Worm (Caenorhabditis elegans): ENCODE measurements around the gene usp-50.

DNA sequence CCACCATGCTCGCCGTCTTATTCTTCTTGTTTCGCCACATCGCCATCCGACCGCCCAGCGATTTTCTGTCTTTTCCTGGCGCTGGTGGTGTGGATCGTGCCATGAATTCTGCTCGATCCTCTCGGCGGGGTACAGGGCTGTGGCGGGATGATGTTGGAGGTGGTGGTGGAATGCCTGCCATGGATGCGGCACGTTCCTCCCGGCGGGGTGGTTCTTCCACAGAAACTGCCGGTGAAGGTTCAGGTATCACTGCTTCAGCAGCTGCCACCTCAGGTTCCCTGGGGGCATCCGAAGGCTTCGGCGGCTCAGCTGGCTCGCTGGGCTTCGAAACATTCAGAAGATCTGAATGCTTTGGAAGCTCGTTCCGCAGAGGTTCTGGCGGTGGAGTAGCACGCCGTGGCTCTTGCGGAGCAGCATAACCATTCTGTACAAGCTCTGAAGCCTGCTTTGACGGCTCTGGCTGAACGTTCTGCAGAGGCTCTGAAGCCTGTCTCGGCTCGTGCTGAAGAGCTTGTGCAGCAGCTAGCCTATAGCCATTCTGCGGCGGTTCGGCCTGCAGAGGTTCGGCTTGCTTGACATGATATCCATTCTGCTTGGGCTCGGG, 20.2 kb downstream of the usp-50 start:
- no peak for TF ChIP-seq nhr-129 (tag; optimal IDR thresholded peaks at IDR 0.05)
- TF ChIP-seq ceh-82 (tag; optimal IDR thresholded peaks at IDR 0.05): no peak
- TF ChIP-seq lin-11 (tag; optimal IDR thresholded peaks at IDR 0.05): no peak
- no peak for TF ChIP-seq fos-1 (tag; optimal IDR thresholded peaks at IDR 0.05)
- no peak for TF ChIP-seq sma-3 (GFP tag; optimal IDR thresholded peaks at IDR 0.05)
- no peak for TF ChIP-seq elt-1 (tag; optimal IDR thresholded peaks at IDR 0.05)
- no peak for TF ChIP-seq F13H6.1 (tag; optimal IDR thresholded peaks at IDR 0.05)
- no peak for TF ChIP-seq alr-1 (tag; optimal IDR thresholded peaks at IDR 0.05)
- no peak for TF ChIP-seq nhr-237 (tag; optimal IDR thresholded peaks at IDR 0.05)
- no peak for TF ChIP-seq dmd-4 (tag; optimal IDR thresholded peaks at IDR 0.05)
- TF ChIP-seq nhr-21 (tag; optimal IDR thresholded peaks at IDR 0.05): no peak
- TF ChIP-seq nhr-11 (tag; optimal IDR thresholded peaks at IDR 0.05): no peak
- no peak for TF ChIP-seq mdl-1 (tag; optimal IDR thresholded peaks at IDR 0.05)
- TF ChIP-seq elt-3 (tag; optimal IDR thresholded peaks at IDR 0.05): no peak

Measured in whole organism, L2 larva.